Fruit fly (Drosophila melanogaster): ENCODE results near the gene CG42237.

DNA sequence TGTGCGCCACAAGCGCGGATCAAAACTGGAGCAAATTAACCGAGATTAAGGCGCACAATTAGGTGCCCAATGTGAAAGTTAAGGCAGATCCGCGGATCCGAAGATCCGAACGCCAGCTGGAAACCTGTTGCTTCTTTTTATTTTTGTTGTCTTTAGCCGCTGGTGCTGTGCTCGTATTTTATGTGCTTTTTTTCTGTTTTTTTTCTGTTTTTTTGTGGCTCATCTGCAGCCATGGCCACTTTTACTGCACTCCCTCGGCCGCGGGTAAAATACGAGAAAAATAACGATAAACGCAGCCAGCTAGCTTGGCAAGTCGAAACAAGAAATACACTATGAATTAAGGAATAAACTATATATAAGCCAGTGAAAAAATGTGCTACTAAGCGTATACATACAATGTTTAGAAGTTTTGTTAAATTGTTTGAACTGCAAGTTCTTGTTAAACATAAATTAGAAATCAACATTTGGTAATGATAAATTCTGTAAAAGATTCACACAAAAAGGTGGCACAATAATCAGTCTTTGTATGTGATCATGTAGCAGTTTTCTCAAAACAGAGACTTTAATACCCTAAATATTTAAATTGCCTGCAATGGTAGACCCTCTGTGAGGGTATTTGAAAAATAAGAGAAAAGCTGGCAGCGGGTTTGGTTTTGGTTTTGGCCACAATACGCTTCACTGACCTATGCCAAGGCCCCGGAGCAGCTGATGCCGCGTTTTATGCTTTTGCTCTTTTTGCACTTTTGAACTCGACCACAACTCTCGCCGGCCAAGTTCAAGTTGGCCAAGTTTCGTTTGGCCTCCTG lies 1.7 kb downstream of the CG42237 start:
- no peak for TF ChIP-seq GATAd (GFP tag; optimal IDR thresholded peaks at IDR 0.05)
- no peak for TF ChIP-seq usp (GFP tag; optimal IDR thresholded peaks at IDR 0.05)
- TF ChIP-seq ey (GFP tag; optimal IDR thresholded peaks at IDR 0.05) = no peak
- TF ChIP-seq lola (GFP tag; optimal IDR thresholded peaks at IDR 0.05) = no peak
- no peak for TF ChIP-seq Dfd (GFP tag; optimal IDR thresholded peaks at IDR 0.05)
- TF ChIP-seq fru (GFP tag; optimal IDR thresholded peaks at IDR 0.05) = no peak

All from whole organism, wandering third instar larva.